Worm (Caenorhabditis elegans) whole organism, midembryonic: ENCODE measurements around the gene lgc-39.

Experiments used
- T22C8.4 ChIP-seq: fragments of 200-800 bp; sonication (Bioruptor generic); IDR thresholded peaks from 2 replicates; pipeline ENCODE4 v1.3.6; 2022; ENCODE audit warnings: missing genetic modification characterization, missing compliant biosample characterization
- cog-1 ChIP-seq: sonication (generic microtip); optimal IDR thresholded peaks from 2 replicates; lab custom pipeline; 2016; ENCODE audit warnings: missing genetic modification characterization, missing compliant biosample characterization
- flt-1 ChIP-seq: fragments of 200-800 bp; sonication (Bioruptor generic); IDR thresholded peaks from 2 replicates; pipeline ENCODE4 v1.3.6; 2022; ENCODE audit warnings: missing genetic modification characterization, missing compliant biosample characterization
- klf-2 ChIP-seq: fragments of 200-800 bp; sonication (Bioruptor generic); conservative IDR thresholded peaks from 2 replicates; pipeline ENCODE4 v1.3.6; 2022; ENCODE audit warnings: missing genetic modification reagents, missing genetic modification characterization, missing compliant biosample characterization
- med-1 ChIP-seq: sonication (generic microtip); optimal IDR thresholded peaks from 2 replicates; lab custom pipeline; 2017; ENCODE audit warnings: missing genetic modification characterization, mild to moderate bottlenecking, missing compliant biosample characterization, antibody characterized with exemption, missing genetic modification reagents; ENCODE audit not compliant: insufficient read depth
- ref-1 ChIP-seq: fragments of 200-800 bp; sonication (Bioruptor generic); conservative IDR thresholded peaks from 2 replicates; pipeline ENCODE4 v1.3.6; 2022; ENCODE audit warnings: missing genetic modification reagents, missing genetic modification characterization, missing compliant biosample characterization
- tab-1 ChIP-seq: fragments of 200-800 bp; sonication (Bioruptor generic); IDR thresholded peaks from 2 replicates; pipeline ENCODE4 v1.3.6; 2022; ENCODE audit warnings: missing genetic modification characterization, missing compliant biosample characterization
- ztf-23 ChIP-seq: fragments of 200-800 bp; sonication (Bioruptor generic); IDR thresholded peaks from 2 replicates; pipeline ENCODE4 v1.3.6; 2022; ENCODE audit warnings: missing genetic modification reagents, missing genetic modification characterization, missing compliant biosample characterization
- ztf-29 ChIP-seq: fragments of 200-800 bp; sonication (Bioruptor generic); IDR thresholded peaks from 2 replicates; pipeline ENCODE4 v1.3.6; 2022; ENCODE audit warnings: missing genetic modification reagents, missing genetic modification characterization, missing compliant biosample characterization

lgc-39 gene

ce11 chrV:7175201-7175600, at the start of gene lgc-39:
lgc-39 (plus strand) TSS chrV:7175501.
- TF ChIP-seq flt-1 (GFP tag; lab: Robert Waterston, UW) (no peak), tab-1 (GFP tag; lab: Robert Waterston, UW) (no peak), med-1 (GFP tag; lab: Kevin White, UChicago) (no peak), ref-1 (GFP tag; lab: Robert Waterston, UW) (no peak), ztf-29 (GFP tag; lab: Robert Waterston, UW) (no peak), T22C8.4 (GFP tag; lab: Robert Waterston, UW) (no peak), klf-2 (GFP tag; lab: Robert Waterston, UW) (no peak), ztf-23 (GFP tag; lab: Robert Waterston, UW) (no peak), cog-1 (tag; lab: Kevin White, UChicago) (no peak)

ce11 chrV:7129460-7129859, 45.8 kb upstream of the lgc-39 start, which contains the start of gene T01C4.8:
T01C4.8 (minus strand) TSS chrV:7129560.
- no peak for TF ChIP-seq T22C8.4 (GFP tag; lab: Robert Waterston, UW)
- TF ChIP-seq ztf-23 (GFP tag; lab: Robert Waterston, UW), result no peak
- TF ChIP-seq flt-1 (GFP tag; lab: Robert Waterston, UW), result no peak
- no peak for TF ChIP-seq klf-2 (GFP tag; lab: Robert Waterston, UW)
- TF ChIP-seq tab-1 (GFP tag; lab: Robert Waterston, UW), result no peak
- no peak for TF ChIP-seq ztf-29 (GFP tag; lab: Robert Waterston, UW)
- no peak for TF ChIP-seq med-1 (GFP tag; lab: Kevin White, UChicago)
- no peak for TF ChIP-seq cog-1 (tag; lab: Kevin White, UChicago)
- no peak for TF ChIP-seq ref-1 (GFP tag; lab: Robert Waterston, UW)

- TF ChIP-seq cog-1 (tag; lab: Kevin White, UChicago), result no peak
- no peak for TF ChIP-seq T22C8.4 (GFP tag; lab: Robert Waterston, UW)
- no peak for TF ChIP-seq med-1 (GFP tag; lab: Kevin White, UChicago)
- TF ChIP-seq ref-1 (GFP tag; lab: Robert Waterston, UW), result no peak
- TF ChIP-seq klf-2 (GFP tag; lab: Robert Waterston, UW), result no peak
- TF ChIP-seq tab-1 (GFP tag; lab: Robert Waterston, UW), result no peak
- no peak for TF ChIP-seq flt-1 (GFP tag; lab: Robert Waterston, UW)
- TF ChIP-seq ztf-23 (GFP tag; lab: Robert Waterston, UW), result no peak
- TF ChIP-seq ztf-29 (GFP tag; lab: Robert Waterston, UW), result no peak
These were observed 44.3 kb upstream of the lgc-39 start, which contains the start of gene srx-36 for ce11 chrV:7130974-7131373. srx-36 (minus strand) TSS chrV:7131074.

ce11 chrV:7132248-7132647, 43.1 kb upstream of the lgc-39 start, which contains the start of gene sre-10:
sre-10 (plus strand) TSS chrV:7132548.
- TF ChIP-seq med-1 (GFP tag; lab: Kevin White, UChicago), result no peak
- TF ChIP-seq ztf-23 (GFP tag; lab: Robert Waterston, UW), result no peak
- no peak for TF ChIP-seq tab-1 (GFP tag; lab: Robert Waterston, UW)

- TF ChIP-seq tab-1 (GFP tag; lab: Robert Waterston, UW) (no peak), ztf-29 (GFP tag; lab: Robert Waterston, UW) (no peak), T22C8.4 (GFP tag; lab: Robert Waterston, UW) (no peak), ztf-23 (GFP tag; lab: Robert Waterston, UW) (no peak), ref-1 (GFP tag; lab: Robert Waterston, UW) (no peak), flt-1 (GFP tag; lab: Robert Waterston, UW) (no peak)
These were observed 41.3 kb upstream of the lgc-39 start, which contains the start of gene F10D2.16 for ce11 chrV:7133963-7134362. F10D2.16 (plus strand) TSS chrV:7134263.

- TF ChIP-seq ztf-23 (GFP tag; lab: Robert Waterston, UW) (no peak), T22C8.4 (GFP tag; lab: Robert Waterston, UW) (no peak), klf-2 (GFP tag; lab: Robert Waterston, UW) (no peak), flt-1 (GFP tag; lab: Robert Waterston, UW) (no peak), ztf-29 (GFP tag; lab: Robert Waterston, UW) (no peak), ref-1 (GFP tag; lab: Robert Waterston, UW) (no peak), cog-1 (tag; lab: Kevin White, UChicago) (no peak), med-1 (GFP tag; lab: Kevin White, UChicago) (no peak), tab-1 (GFP tag; lab: Robert Waterston, UW) (no peak)
These were observed 38.4 kb upstream of the lgc-39 start for ce11 chrV:7136859-7137258.

ce11 chrV:7138320-7138719, 37.0 kb upstream of the lgc-39 start, which contains the start of gene str-112:
str-112 (minus strand) TSS chrV:7138420.
- no peak for TF ChIP-seq flt-1 (GFP tag; lab: Robert Waterston, UW)
- TF ChIP-seq med-1 (GFP tag; lab: Kevin White, UChicago), result no peak
- no peak for TF ChIP-seq ztf-23 (GFP tag; lab: Robert Waterston, UW)
- no peak for TF ChIP-seq T22C8.4 (GFP tag; lab: Robert Waterston, UW)
- TF ChIP-seq ztf-29 (GFP tag; lab: Robert Waterston, UW), result no peak
- no peak for TF ChIP-seq tab-1 (GFP tag; lab: Robert Waterston, UW)
- TF ChIP-seq ref-1 (GFP tag; lab: Robert Waterston, UW), result no peak
- no peak for TF ChIP-seq klf-2 (GFP tag; lab: Robert Waterston, UW)
- no peak for TF ChIP-seq cog-1 (tag; lab: Kevin White, UChicago)

- TF ChIP-seq ref-1 (GFP tag; lab: Robert Waterston, UW), result no peak
- TF ChIP-seq flt-1 (GFP tag; lab: Robert Waterston, UW), result no peak
- TF ChIP-seq tab-1 (GFP tag; lab: Robert Waterston, UW), result no peak
- TF ChIP-seq ztf-29 (GFP tag; lab: Robert Waterston, UW), result no peak
- no peak for TF ChIP-seq T22C8.4 (GFP tag; lab: Robert Waterston, UW)
- no peak for TF ChIP-seq med-1 (GFP tag; lab: Kevin White, UChicago)
- no peak for TF ChIP-seq ztf-23 (GFP tag; lab: Robert Waterston, UW)
- no peak for TF ChIP-seq cog-1 (tag; lab: Kevin White, UChicago)
- no peak for TF ChIP-seq klf-2 (GFP tag; lab: Robert Waterston, UW)
These were observed 34.9 kb upstream of the lgc-39 start for ce11 chrV:7140368-7140767.

- TF ChIP-seq cog-1 (tag; lab: Kevin White, UChicago) (no peak), med-1 (GFP tag; lab: Kevin White, UChicago) (no peak), flt-1 (GFP tag; lab: Robert Waterston, UW) (no peak), ztf-29 (GFP tag; lab: Robert Waterston, UW) (no peak), T22C8.4 (GFP tag; lab: Robert Waterston, UW) (no peak), ref-1 (GFP tag; lab: Robert Waterston, UW) (no peak), tab-1 (GFP tag; lab: Robert Waterston, UW) (no peak), klf-2 (GFP tag; lab: Robert Waterston, UW) (no peak), ztf-23 (GFP tag; lab: Robert Waterston, UW) (no peak)
These were observed 33.4 kb upstream of the lgc-39 start, which contains the start of gene ugt-40 for ce11 chrV:7141864-7142263. ugt-40 (minus strand) TSS chrV:7141964.
